Worm (Caenorhabditis elegans) whole organism, L2 larva: ENCODE data around the gene R107.2.

Experiments
- F13H6.1 ChIP-seq: sonication (generic microtip); optimal IDR thresholded peaks from 2 replicates; lab custom pipeline; 2016; ENCODE audit warnings: missing genetic modification characterization, missing compliant biosample characterization
- R02D3.7 ChIP-seq: fragments of 150-350 bp; optimal IDR thresholded peaks from 2 replicates; lab custom pipeline; 2014; ENCODE audit warnings: missing biosample characterization, missing genetic modification characterization
- ZK546.5 ChIP-seq: sonication (generic microtip); optimal IDR thresholded peaks from 2 replicates; lab custom pipeline; 2017; ENCODE audit warnings: missing biosample characterization, missing genetic modification characterization
- aly-2 ChIP-seq: fragments of 150-350 bp; optimal IDR thresholded peaks from 2 replicates; lab custom pipeline; 2014; ENCODE audit warnings: missing biosample characterization, missing genetic modification characterization
- blmp-1 ChIP-seq: sonication (generic microtip); optimal IDR thresholded peaks from 2 replicates; lab custom pipeline; 2017; ENCODE audit warnings: missing genetic modification characterization, mild to moderate bottlenecking, missing compliant biosample characterization, antibody characterized with exemption, moderate library complexity; ENCODE audit not compliant: insufficient read depth
- ceh-16 ChIP-seq: fragments of 150-350 bp; optimal IDR thresholded peaks from 2 replicates; lab custom pipeline; 2014; ENCODE audit warnings: missing biosample characterization, missing genetic modification characterization
- ceh-82 ChIP-seq: fragments of 150-350 bp; optimal IDR thresholded peaks from 2 replicates; lab custom pipeline; 2014; ENCODE audit warnings: missing biosample characterization, missing genetic modification characterization
- crh-2 ChIP-seq: sonication (generic microtip); optimal IDR thresholded peaks from 2 replicates; lab custom pipeline; 2017; ENCODE audit warnings: missing biosample characterization, missing genetic modification characterization
- fos-1 ChIP-seq: fragments of 150-350 bp; optimal IDR thresholded peaks from 2 replicates; lab custom pipeline; 2014; ENCODE audit warnings: missing biosample characterization, missing genetic modification characterization
- gmeb-1 ChIP-seq: fragments of 150-350 bp; optimal IDR thresholded peaks from 2 replicates; lab custom pipeline; 2014; ENCODE audit warnings: missing biosample characterization, missing genetic modification characterization
- lin-13 ChIP-seq: fragments of 150-350 bp; optimal IDR thresholded peaks from 2 replicates; lab custom pipeline; 2014; ENCODE audit warnings: missing biosample characterization, missing genetic modification reagents, missing genetic modification characterization
- lin-39 ChIP-seq: fragments of 150-350 bp; optimal IDR thresholded peaks from 2 replicates; lab custom pipeline; 2014; ENCODE audit warnings: missing biosample characterization, missing genetic modification reagents, missing genetic modification characterization
- lsy-2 ChIP-seq, 2 experiments: fragments of 150-350 bp in 1 of 2; sonication (generic microtip) in 1 of 2; optimal IDR thresholded peaks; 2 replicates each; lab custom pipeline; 2014 to 2017; ENCODE audit warnings: missing biosample characterization in 2 of 2, missing genetic modification characterization in 2 of 2
- mab-5 ChIP-seq: fragments of 150-350 bp; optimal IDR thresholded peaks from 2 replicates; lab custom pipeline; 2014; ENCODE audit warnings: missing biosample characterization, missing genetic modification characterization
- mbf-1 ChIP-seq: sonication (generic microtip); optimal IDR thresholded peaks from 2 replicates; lab custom pipeline; 2017; ENCODE audit warnings: missing biosample characterization, missing genetic modification characterization
- mdl-1 ChIP-seq, 2 experiments: fragments of 150-350 bp in 1 of 2; sonication (generic microtip) in 1 of 2; optimal IDR thresholded peaks; 2 replicates each; lab custom pipeline; 2017; ENCODE audit warnings: missing biosample characterization in 2 of 2, missing genetic modification characterization in 2 of 2
- nhr-12 ChIP-seq: fragments of 150-350 bp; optimal IDR thresholded peaks from 2 replicates; lab custom pipeline; 2014; ENCODE audit warnings: missing biosample characterization, missing genetic modification characterization
- nhr-21 ChIP-seq: fragments of 150-350 bp; optimal IDR thresholded peaks from 2 replicates; lab custom pipeline; 2014; ENCODE audit warnings: missing biosample characterization, missing genetic modification characterization
- nhr-23 ChIP-seq: fragments of 150-350 bp; optimal IDR thresholded peaks from 2 replicates; lab custom pipeline; 2014; ENCODE audit warnings: missing biosample characterization, missing genetic modification reagents, missing genetic modification characterization
- nhr-237 ChIP-seq: fragments of 150-350 bp; optimal IDR thresholded peaks from 2 replicates; lab custom pipeline; 2014; ENCODE audit warnings: missing biosample characterization, missing genetic modification characterization
- nhr-6 ChIP-seq: fragments of 150-350 bp; optimal IDR thresholded peaks from 2 replicates; lab custom pipeline; 2014; ENCODE audit warnings: missing biosample characterization, missing genetic modification characterization
- skn-1 ChIP-seq: sonication (generic microtip); optimal IDR thresholded peaks from 2 replicates; lab custom pipeline; 2017; ENCODE audit warnings: missing biosample characterization, missing genetic modification characterization
- sma-9 ChIP-seq, 2 experiments: fragments of 150-350 bp in 1 of 2; sonication (generic microtip) in 1 of 2; optimal IDR thresholded peaks; 2 replicates each; lab custom pipeline; 2014 to 2016; ENCODE audit warnings: missing genetic modification characterization in 2 of 2, mild to moderate bottlenecking in 1 of 2, missing biosample characterization in 1 of 2, missing compliant biosample characterization in 1 of 2, missing genetic modification reagents in 1 of 2, moderate library complexity in 1 of 2
- snpc-4 ChIP-seq: fragments of 150-350 bp; optimal IDR thresholded peaks from 2 replicates; lab custom pipeline; 2014; ENCODE audit warnings: missing biosample characterization, missing genetic modification characterization
- unc-62 ChIP-seq: fragments of 150-350 bp; optimal IDR thresholded peaks from 2 replicates; lab custom pipeline; 2014; ENCODE audit warnings: missing biosample characterization, missing genetic modification reagents, missing genetic modification characterization
- zag-1 ChIP-seq: fragments of 150-350 bp; optimal IDR thresholded peaks from 2 replicates; lab custom pipeline; 2014; ENCODE audit warnings: missing biosample characterization, missing genetic modification characterization
- ztf-1 ChIP-seq: fragments of 200-800 bp; sonication (Bioruptor generic); conservative IDR thresholded peaks from 2 replicates; pipeline ENCODE4 v1.3.6; 2022; ENCODE audit warnings: missing genetic modification characterization, missing compliant biosample characterization
- ztf-11 ChIP-seq: sonication (generic microtip); optimal IDR thresholded peaks from 2 replicates; lab custom pipeline; 2017; ENCODE audit warnings: missing biosample characterization, missing genetic modification characterization
- ztf-4 ChIP-seq: fragments of 150-350 bp; optimal IDR thresholded peaks from 2 replicates; lab custom pipeline; 2014; ENCODE audit warnings: missing biosample characterization, missing genetic modification characterization

R107.2 gene

DNA sequence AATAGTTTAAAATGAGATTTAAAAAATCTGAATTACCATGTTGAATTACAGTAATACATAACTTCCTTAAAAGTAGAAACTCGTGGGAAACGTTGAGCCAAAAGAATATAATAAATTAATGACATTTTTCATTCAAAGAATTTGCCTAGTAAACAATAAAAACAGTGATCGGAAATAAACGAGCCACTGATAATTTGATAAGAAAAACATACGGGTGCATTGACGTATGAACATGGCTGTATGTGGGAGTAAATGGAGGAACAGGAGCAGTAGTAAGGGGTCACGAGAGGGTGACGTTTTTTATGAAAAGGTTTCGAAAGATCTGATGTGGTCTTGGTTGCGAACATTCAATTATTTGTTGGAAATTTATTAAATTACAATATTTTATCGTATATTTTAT is 14.9 kb downstream of the R107.2 start:
- TF ChIP-seq lsy-2 (tag; optimal IDR thresholded peaks at IDR 0.05; lab: Kevin White, UChicago) (peak in 1 of 2 experiments; percentile 4), snpc-4 (no peak), fos-1 (tag; lab: Kevin White, UChicago) (peak; percentile 45)

DNA sequence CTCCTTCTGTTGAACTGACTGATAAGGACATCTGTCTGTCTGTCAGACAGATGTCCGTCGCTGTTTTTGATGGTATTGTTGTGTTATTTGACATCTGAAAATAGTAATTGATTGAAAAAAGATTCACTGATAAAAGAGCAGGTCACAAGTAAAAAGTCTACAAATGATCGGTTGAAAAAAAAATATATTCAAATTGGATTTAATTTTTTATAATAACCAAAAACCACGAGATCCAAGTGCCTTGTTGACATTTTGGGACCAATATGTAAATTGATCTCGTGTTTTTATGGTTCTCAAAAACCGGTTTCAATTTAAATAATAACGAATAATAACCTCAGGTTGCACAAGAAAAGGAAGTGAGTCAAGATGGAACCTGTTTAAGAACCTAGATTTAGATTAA is 18.8 kb downstream of the R107.2 start, which contains the start of gene F59B2.13:
TSS of gene F59B2.13 (minus strand) at position 101 of the 400 bp plus-strand sequence.
- TF ChIP-seq crh-2 (tag; lab: Kevin White, UChicago) = no peak
- TF ChIP-seq lin-13 = no peak
- no peak for TF ChIP-seq nhr-237 (tag; lab: Kevin White, UChicago)
- no peak for TF ChIP-seq snpc-4
- no peak for TF ChIP-seq ztf-11
- no peak for TF ChIP-seq nhr-21 (tag; lab: Kevin White, UChicago)
- TF ChIP-seq sma-9 (GFP tag; optimal IDR thresholded peaks at IDR 0.05; lab: Kevin White, UChicago) = no peak
- no peak for TF ChIP-seq sma-9 (tag; optimal IDR thresholded peaks at IDR 0.05; lab: Kevin White, UChicago)
- TF ChIP-seq, all 48 proteins: peak for 0

DNA sequence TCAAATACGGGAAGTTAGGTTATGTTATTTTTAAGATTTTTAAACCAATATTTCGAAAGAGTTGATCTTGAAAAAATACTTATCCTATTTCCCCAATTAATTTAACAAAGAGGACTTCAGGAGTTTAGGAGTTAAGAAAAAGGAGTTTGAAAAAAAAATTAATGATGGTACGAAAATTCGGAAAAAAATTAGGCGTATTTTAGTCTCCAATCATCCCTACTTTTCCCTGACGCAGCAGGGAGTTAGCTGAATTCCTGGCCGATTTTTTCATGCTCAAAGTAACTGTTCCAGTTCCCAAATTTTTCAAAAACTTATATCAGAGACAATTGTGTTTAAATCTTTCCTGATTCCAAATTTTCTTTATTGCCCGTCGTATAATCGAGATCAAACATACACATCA is 22.1 kb downstream of the R107.2 start:
- TF ChIP-seq ztf-4 (tag; lab: Kevin White, UChicago) = no peak
- TF ChIP-seq ceh-16 = no peak
- no peak for TF ChIP-seq snpc-4

DNA sequence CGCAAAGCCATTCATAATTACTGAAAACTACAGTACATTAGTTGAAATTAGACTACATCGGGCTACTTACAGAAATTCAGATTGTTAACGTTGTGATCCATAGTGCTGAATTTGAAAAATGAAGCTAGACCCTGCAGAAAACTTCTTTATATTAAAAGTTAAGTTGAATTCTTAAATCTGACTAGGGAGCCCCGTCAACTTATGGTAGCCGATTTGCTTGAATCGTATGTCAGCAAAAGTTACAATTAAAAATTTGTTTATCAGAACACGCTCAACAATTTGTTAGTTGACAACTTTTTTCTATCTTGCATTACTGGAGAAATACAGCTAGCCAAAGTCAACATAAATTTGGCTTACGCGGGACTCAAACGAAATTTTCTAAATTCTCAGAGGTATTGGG is 23.2 kb downstream of the R107.2 start, which contains the start of gene F59B2.14:
TSS of gene F59B2.14 (minus strand) at position 101 of the 400 bp plus-strand sequence.
- TF ChIP-seq ztf-1 (GFP tag; lab: Robert Waterston, UW) (no peak), skn-1 (tag; lab: Kevin White, UChicago) (no peak), lin-39 (tag; lab: Kevin White, UChicago) (no peak), ZK546.5 (tag; lab: Kevin White, UChicago) (no peak), ceh-82 (tag; lab: Kevin White, UChicago) (no peak), F13H6.1 (no peak), nhr-237 (tag; lab: Kevin White, UChicago) (no peak), gmeb-1 (tag; lab: Kevin White, UChicago) (no peak), R02D3.7 (tag; lab: Kevin White, UChicago) (no peak), sma-9 (GFP tag; optimal IDR thresholded peaks at IDR 0.05; lab: Kevin White, UChicago) (no peak), sma-9 (tag; optimal IDR thresholded peaks at IDR 0.05; lab: Kevin White, UChicago) (no peak), zag-1 (tag; lab: Kevin White, UChicago) (no peak)

DNA sequence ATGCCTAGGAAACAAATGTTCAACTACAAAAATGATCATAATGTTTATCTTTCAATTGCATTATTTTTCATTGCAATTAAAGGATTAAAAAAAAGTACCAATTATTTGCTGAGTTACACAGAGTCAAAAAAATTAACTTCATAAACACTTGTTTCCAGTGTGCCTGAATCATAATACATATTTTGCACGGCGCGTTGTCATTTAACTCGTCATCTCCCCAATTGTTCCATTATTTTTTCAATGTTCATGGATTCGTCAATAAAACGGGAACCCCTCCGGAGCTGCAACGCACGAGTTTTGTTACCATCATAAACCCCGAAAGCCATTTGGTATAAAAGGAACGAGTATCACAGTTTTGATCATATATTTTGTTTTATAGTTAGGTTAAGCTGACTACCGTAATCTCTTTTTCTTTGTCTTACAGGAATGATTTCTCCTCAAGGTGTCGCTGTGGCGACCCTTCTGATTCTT is 28.5 kb downstream of the R107.2 start, which contains the start of gene F59B2.12:
TSS of gene F59B2.12 (plus strand) at position 421 of the 471 bp plus-strand sequence.
- TF ChIP-seq sma-9 (GFP tag; optimal IDR thresholded peaks at IDR 0.05; lab: Kevin White, UChicago) (no peak), sma-9 (tag; optimal IDR thresholded peaks at IDR 0.05; lab: Kevin White, UChicago) (no peak), gmeb-1 (tag; lab: Kevin White, UChicago) (no peak), ztf-11 (no peak), aly-2 (tag; lab: Kevin White, UChicago) (no peak), ztf-4 (tag; lab: Kevin White, UChicago) (no peak), nhr-23 (tag; lab: Kevin White, UChicago) (no peak), nhr-12 (no peak), nhr-6 (tag; lab: Kevin White, UChicago) (no peak), mab-5 (tag; lab: Kevin White, UChicago) (no peak), ceh-16 (no peak), ztf-1 (GFP tag; lab: Robert Waterston, UW) (no peak), crh-2 (tag; lab: Kevin White, UChicago) (no peak), lsy-2 (tag; optimal IDR thresholded peaks at IDR 0.05; lab: Kevin White, UChicago) (no peak)

DNA sequence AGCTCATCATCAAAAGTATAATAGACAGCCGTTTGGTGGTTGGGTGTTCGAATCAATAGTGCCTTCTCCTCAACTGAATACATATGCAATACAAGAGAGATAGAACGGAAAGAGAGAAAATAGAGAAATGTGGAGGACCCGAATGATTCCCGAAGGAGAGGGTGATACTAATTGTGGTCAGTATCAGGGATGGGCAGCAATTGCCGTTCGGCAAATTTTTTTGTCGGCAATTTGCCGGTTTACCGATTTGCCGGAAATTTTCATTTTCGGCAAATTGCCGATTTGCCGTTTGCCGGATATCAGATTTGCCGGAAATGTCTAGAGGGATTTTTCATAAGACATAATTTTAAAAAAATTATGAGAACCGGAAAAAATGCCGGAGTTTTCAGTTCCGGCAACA is 33.4 kb downstream of the R107.2 start, which contains the start of gene F59B2.9:
TSS of gene F59B2.9 (minus strand) at position 101 of the 400 bp plus-strand sequence.
- TF ChIP-seq unc-62 (no peak), blmp-1 (tag; lab: Kevin White, UChicago) (no peak), mbf-1 (tag; lab: Kevin White, UChicago) (no peak), mdl-1 (tag; optimal IDR thresholded peaks at IDR 0.05; lab: Kevin White, UChicago) (no peak)
